Worm (Caenorhabditis elegans) whole organism, L4 larva: Measurements from ENCODE around the gene nas-17.
"Not testable (repeated sequence)": the region's sequence is repeated elsewhere in the genome, so short reads cannot be mapped to it uniquely, and the experiment has no call there.

Experiments
- F37D6.2 ChIP-seq: sonication (generic microtip); optimal IDR thresholded peaks from 2 replicates; lab custom pipeline; 2016; ENCODE audit warnings: mild to moderate bottlenecking, missing genetic modification characterization, missing compliant biosample characterization
- ceh-82 ChIP-seq: sonication (generic microtip); optimal IDR thresholded peaks from 2 replicates; lab custom pipeline; 2017; ENCODE audit warnings: missing biosample characterization, missing genetic modification characterization
- dpl-1 ChIP-seq: fragments of 150-350 bp; optimal IDR thresholded peaks from 2 replicates; lab custom pipeline; 2014; ENCODE audit warnings: missing biosample characterization, missing genetic modification reagents, missing genetic modification characterization
- zag-1 ChIP-seq: fragments of 150-350 bp; optimal IDR thresholded peaks from 2 replicates; lab custom pipeline; 2014; ENCODE audit warnings: missing biosample characterization, missing genetic modification characterization

DNA sequence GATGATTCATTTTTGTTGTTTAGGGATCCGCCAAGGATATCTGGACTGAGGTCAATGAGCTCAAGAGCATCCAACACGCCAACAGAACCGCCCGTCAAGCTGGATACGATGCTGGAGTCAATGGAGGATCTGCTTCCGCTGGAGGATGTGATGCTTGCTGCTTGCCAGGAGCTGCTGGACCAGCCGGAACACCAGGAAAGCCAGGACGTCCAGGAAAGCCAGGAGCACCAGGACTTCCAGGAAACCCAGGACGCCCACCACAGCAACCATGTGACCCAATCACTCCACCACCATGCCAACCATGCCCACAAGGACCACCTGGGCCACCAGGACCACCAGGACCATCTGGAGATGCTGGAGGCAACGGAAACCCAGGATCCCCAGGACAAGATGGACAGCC lies 13.1 kb upstream of the nas-17 start:
- not testable (repeated sequence) for TF ChIP-seq dpl-1 (GFP tag; lab: Kevin White, UChicago); zag-1 (tag; lab: Kevin White, UChicago); F37D6.2 (tag; lab: Kevin White, UChicago); ceh-82 (tag; lab: Kevin White, UChicago)
